Worm (Caenorhabditis elegans): ENCODE results near the gene T10C6.15.

ce11 chrV:16045837-16046236 lies at the start of gene T10C6.15:
- TF ChIP-seq ama-1 (optimal IDR thresholded peaks at IDR 0.05) (no peak), sma-3 (GFP tag; optimal IDR thresholded peaks at IDR 0.05) (peak; percentile 42), nhr-77 (tag; optimal IDR thresholded peaks at IDR 0.05) (no peak), ceh-82 (tag; optimal IDR thresholded peaks at IDR 0.05) (no peak), blmp-1 (tag; optimal IDR thresholded peaks at IDR 0.05; ENCODE audit: insufficient read depth) (no peak), mdl-1 (tag; optimal IDR thresholded peaks at IDR 0.05) (no peak), R02D3.7 (tag; optimal IDR thresholded peaks at IDR 0.05) (no peak), elt-3 (tag; optimal IDR thresholded peaks at IDR 0.05) (no peak)

Measured in whole organism, L2 larva.